Worm (Caenorhabditis elegans) whole organism, mixed stage, embryonic: ENCODE measurements around the gene F08H9.4.

Experiments
- M03D4.4 ChIP-seq: sonication (generic microtip); optimal IDR thresholded peaks from 2 replicates; lab custom pipeline; 2017; ENCODE audit warnings: mild to moderate bottlenecking, missing genetic modification characterization, missing compliant biosample characterization
- bed-3 ChIP-seq: fragments of 200-800 bp; sonication (Bioruptor generic); optimal IDR thresholded peaks from 3 replicates; lab custom pipeline; 2018; ENCODE audit warnings: mild to moderate bottlenecking, missing genetic modification characterization, moderate library complexity, missing compliant biosample characterization
- blmp-1 ChIP-seq: fragments of 150-350 bp; optimal IDR thresholded peaks from 2 replicates; lab custom pipeline; 2014; ENCODE audit warnings: missing biosample characterization, missing genetic modification characterization
- ceh-39 ChIP-seq: fragments of 150-350 bp; optimal IDR thresholded peaks from 2 replicates; lab custom pipeline; 2014; ENCODE audit warnings: missing biosample characterization, missing genetic modification characterization
- ceh-43 ChIP-seq: fragments of 200-800 bp; sonication (Bioruptor generic); optimal IDR thresholded peaks from 2 replicates; lab custom pipeline; 2018; ENCODE audit warnings: mild to moderate bottlenecking, missing genetic modification characterization, moderate library complexity, missing compliant biosample characterization
- ceh-83 ChIP-seq: fragments of 200-800 bp; sonication (Bioruptor generic); optimal IDR thresholded peaks from 2 replicates; lab custom pipeline; 2018; ENCODE audit warnings: mild to moderate bottlenecking, missing genetic modification characterization, missing compliant biosample characterization
- ces-1 ChIP-seq: fragments of 150-350 bp; optimal IDR thresholded peaks from 2 replicates; lab custom pipeline; 2014; ENCODE audit warnings: missing biosample characterization, missing genetic modification reagents, missing genetic modification characterization
- cnd-1 ChIP-seq: fragments of 200-800 bp; sonication (Bioruptor generic); optimal IDR thresholded peaks from 2 replicates; lab custom pipeline; 2018; ENCODE audit warnings: mild to moderate bottlenecking, missing genetic modification characterization, missing compliant biosample characterization
- drap-1 ChIP-seq: fragments of 200-800 bp; sonication (Bioruptor generic); optimal IDR thresholded peaks from 3 replicates; lab custom pipeline; 2018; ENCODE audit warnings: mild to moderate bottlenecking, missing genetic modification characterization, missing compliant biosample characterization
- elt-1 ChIP-seq: sonication (generic microtip); optimal IDR thresholded peaks from 2 replicates; lab custom pipeline; 2017; ENCODE audit warnings: missing genetic modification characterization, mild to moderate bottlenecking, missing compliant biosample characterization, antibody characterized with exemption, moderate library complexity, borderline replicate concordance; ENCODE audit not compliant: insufficient read depth
- elt-3 ChIP-seq: fragments of 150-350 bp; optimal IDR thresholded peaks from 2 replicates; lab custom pipeline; 2014; ENCODE audit warnings: missing biosample characterization, missing genetic modification characterization
- flh-1 ChIP-seq: fragments of 200-800 bp; sonication (Bioruptor generic); optimal IDR thresholded peaks from 2 replicates; lab custom pipeline; 2018; ENCODE audit warnings: mild to moderate bottlenecking, missing genetic modification characterization, moderate library complexity, missing compliant biosample characterization
- ham-2 ChIP-seq: fragments of 200-800 bp; sonication (Bioruptor generic); optimal IDR thresholded peaks from 2 replicates; lab custom pipeline; 2018; ENCODE audit warnings: mild to moderate bottlenecking, missing genetic modification characterization, missing compliant biosample characterization
- hlh-1 ChIP-seq: fragments of 150-350 bp; optimal IDR thresholded peaks from 2 replicates; lab custom pipeline; 2014; ENCODE audit warnings: missing biosample characterization, missing genetic modification reagents, missing genetic modification characterization
- lin-13 ChIP-seq: fragments of 150-350 bp; optimal IDR thresholded peaks from 2 replicates; lab custom pipeline; 2014; ENCODE audit warnings: missing biosample characterization, missing genetic modification characterization
- lin-32 ChIP-seq: fragments of 200-800 bp; sonication (Bioruptor generic); optimal IDR thresholded peaks from 2 replicates; lab custom pipeline; 2018; ENCODE audit warnings: mild to moderate bottlenecking, missing genetic modification characterization, missing compliant biosample characterization
- lsy-2 ChIP-seq: fragments of 150-350 bp; optimal IDR thresholded peaks from 2 replicates; lab custom pipeline; 2014; ENCODE audit warnings: missing biosample characterization, missing genetic modification characterization
- mab-5 ChIP-seq: fragments of 150-350 bp; optimal IDR thresholded peaks from 2 replicates; lab custom pipeline; 2014; ENCODE audit warnings: missing biosample characterization, missing genetic modification characterization
- mep-1 ChIP-seq: fragments of 150-350 bp; optimal IDR thresholded peaks from 2 replicates; lab custom pipeline; 2017; ENCODE audit warnings: missing biosample characterization, missing genetic modification reagents, missing genetic modification characterization, inconsistent platforms
- mls-2 ChIP-seq: sonication (generic microtip); optimal IDR thresholded peaks from 2 replicates; lab custom pipeline; 2016; ENCODE audit warnings: mild to moderate bottlenecking, missing genetic modification characterization, moderate library complexity, missing compliant biosample characterization
- nhr-12 ChIP-seq: fragments of 150-350 bp; optimal IDR thresholded peaks from 2 replicates; lab custom pipeline; 2014; ENCODE audit warnings: missing biosample characterization, missing genetic modification characterization
- nhr-2 ChIP-seq: fragments of 150-350 bp; optimal IDR thresholded peaks from 2 replicates; lab custom pipeline; 2014; ENCODE audit warnings: missing biosample characterization, missing genetic modification characterization
- nhr-237 ChIP-seq: fragments of 150-350 bp; optimal IDR thresholded peaks from 2 replicates; lab custom pipeline; 2014; ENCODE audit warnings: missing biosample characterization, missing genetic modification characterization
- nhr-28 ChIP-seq: fragments of 150-350 bp; optimal IDR thresholded peaks from 2 replicates; lab custom pipeline; 2014; ENCODE audit warnings: missing biosample characterization, missing genetic modification characterization
- nhr-76 ChIP-seq: sonication (generic microtip); optimal IDR thresholded peaks from 2 replicates; lab custom pipeline; 2017; ENCODE audit warnings: missing biosample characterization, missing genetic modification characterization
- pha-4 ChIP-seq: fragments of 150-350 bp; optimal IDR thresholded peaks from 2 replicates; lab custom pipeline; 2018; ENCODE audit warnings: missing biosample characterization, missing genetic modification reagents, missing genetic modification characterization
- sem-2 ChIP-seq: fragments of 200-800 bp; sonication (Bioruptor generic); optimal IDR thresholded peaks from 2 replicates; lab custom pipeline; 2018; ENCODE audit warnings: mild to moderate bottlenecking, missing genetic modification characterization, missing compliant biosample characterization
- snpc-4 ChIP-seq: fragments of 150-350 bp; optimal IDR thresholded peaks from 2 replicates; lab custom pipeline; 2014; ENCODE audit warnings: missing biosample characterization, missing genetic modification characterization
- sptf-1 ChIP-seq: sonication (generic microtip); optimal IDR thresholded peaks from 2 replicates; lab custom pipeline; 2017; ENCODE audit warnings: mild to moderate bottlenecking, missing genetic modification characterization, moderate library complexity, missing compliant biosample characterization
- tbx-8 ChIP-seq: fragments of 200-800 bp; sonication (Bioruptor generic); optimal IDR thresholded peaks from 2 replicates; lab custom pipeline; 2018; ENCODE audit warnings: mild to moderate bottlenecking, missing genetic modification characterization, moderate library complexity, missing compliant biosample characterization
- unc-120 ChIP-seq: sonication (generic microtip); optimal IDR thresholded peaks from 2 replicates; lab custom pipeline; 2017; ENCODE audit warnings: missing genetic modification characterization, missing compliant biosample characterization; ENCODE audit not compliant: poor library complexity, severe bottlenecking
- unc-39 ChIP-seq: fragments of 150-350 bp; optimal IDR thresholded peaks from 2 replicates; lab custom pipeline; 2014; ENCODE audit warnings: missing biosample characterization, missing genetic modification characterization
- unc-62 ChIP-seq: fragments of 150-350 bp; optimal IDR thresholded peaks from 2 replicates; lab custom pipeline; 2014; ENCODE audit warnings: missing biosample characterization, missing genetic modification reagents, missing genetic modification characterization
- zip-8 ChIP-seq: fragments of 150-350 bp; optimal IDR thresholded peaks from 2 replicates; lab custom pipeline; 2014; ENCODE audit warnings: missing biosample characterization, missing genetic modification characterization
- ztf-11 ChIP-seq: fragments of 150-350 bp; optimal IDR thresholded peaks from 2 replicates; lab custom pipeline; 2014; ENCODE audit warnings: missing biosample characterization, missing genetic modification characterization

F08H9.4 gene

DNA sequence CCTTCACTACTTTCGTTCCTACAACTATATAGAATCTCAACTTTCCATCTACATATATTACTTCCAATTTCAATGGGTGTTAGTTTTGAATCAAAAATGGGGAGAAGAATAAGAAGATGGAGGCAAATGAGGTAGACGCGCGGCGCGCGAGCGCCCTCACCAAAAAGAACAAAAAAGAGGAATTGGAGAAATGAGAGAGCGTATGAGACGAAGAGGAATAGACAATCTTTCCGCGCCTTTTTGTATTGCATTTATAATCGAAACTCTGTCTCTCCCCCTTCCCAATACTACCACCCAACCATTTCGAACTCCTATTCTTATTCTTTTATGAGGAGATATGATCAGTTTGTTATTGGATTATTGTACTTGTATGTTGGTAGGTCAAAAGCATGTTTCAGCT is 36.3 kb upstream of the F08H9.4 start:
- TF ChIP-seq zip-8 (tag; lab: Kevin White, UChicago) (no peak), ces-1 (GFP tag; lab: Kevin White, UChicago) (peak; percentile 15)

DNA sequence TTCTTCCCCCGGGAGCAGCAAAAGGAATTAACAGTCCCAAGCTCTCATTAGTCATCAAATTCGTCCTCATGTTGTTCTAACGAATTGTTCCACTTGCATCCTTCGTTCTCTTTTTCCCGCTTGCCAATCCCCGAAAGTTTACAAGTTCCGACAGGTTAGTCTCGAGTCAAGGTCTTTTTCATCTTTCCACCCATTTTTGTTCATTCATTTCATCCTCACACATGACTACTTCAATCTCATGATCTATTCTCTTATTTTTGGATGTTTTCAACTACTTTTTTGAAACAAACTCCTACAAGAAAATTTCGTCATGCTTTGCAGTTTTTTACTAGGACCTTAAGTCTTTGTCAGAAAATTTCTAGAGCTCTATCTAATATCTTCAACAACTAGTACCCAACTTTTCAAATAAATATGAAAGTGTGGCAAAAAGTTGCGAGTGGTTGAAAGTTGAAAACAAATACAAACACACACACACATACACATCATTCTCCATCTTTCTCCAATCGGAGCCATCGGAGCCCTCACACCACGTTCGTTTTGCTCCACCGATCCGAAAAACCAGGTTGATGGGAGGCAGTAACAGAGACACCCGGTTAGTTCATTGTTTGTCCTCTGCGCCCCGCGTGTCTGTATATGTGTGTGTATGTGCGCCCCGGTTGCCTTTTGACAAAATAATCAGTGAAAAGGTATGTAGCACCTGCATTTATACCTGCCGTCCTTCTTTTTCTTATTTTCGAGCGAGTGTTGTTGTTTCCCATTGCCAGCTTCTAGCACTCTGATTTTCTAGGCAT is 35.0 kb upstream of the F08H9.4 start:
- no peak for TF ChIP-seq mls-2 (tag; lab: Kevin White, UChicago)
- no peak for TF ChIP-seq sptf-1 (tag; lab: Kevin White, UChicago)
- peak; percentile 23 for TF ChIP-seq drap-1 (GFP tag; lab: Kevin White, UChicago)
- TF ChIP-seq nhr-76 (tag; lab: Kevin White, UChicago): no peak

DNA sequence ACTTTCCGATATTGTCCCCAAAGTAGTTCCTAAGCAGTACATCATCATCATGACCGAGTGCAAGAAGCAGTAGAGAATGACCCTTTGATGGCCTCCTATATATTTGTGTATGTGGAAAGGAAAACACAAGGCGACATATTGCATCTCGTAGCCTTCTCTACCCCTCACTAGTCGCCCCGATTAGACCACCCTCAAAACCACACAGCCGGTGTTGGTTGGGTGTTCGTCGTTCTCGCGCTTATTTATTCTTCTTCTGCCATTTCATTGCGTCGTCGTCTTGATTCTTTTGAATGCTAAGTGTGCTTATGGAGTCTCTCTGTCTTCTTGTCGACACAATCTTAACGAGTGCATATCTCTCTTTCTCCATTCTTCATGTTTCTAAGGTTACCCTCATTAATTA is 34.0 kb upstream of the F08H9.4 start:
- TF ChIP-seq nhr-28 (tag; lab: Kevin White, UChicago): no peak
- no peak for TF ChIP-seq ceh-43 (GFP tag; lab: Kevin White, UChicago)
- peak; percentile 22 for TF ChIP-seq cnd-1
- no peak for TF ChIP-seq ztf-11 (tag; lab: Kevin White, UChicago)
- TF ChIP-seq elt-3 (tag; lab: Kevin White, UChicago): no peak
- no peak for TF ChIP-seq mab-5 (tag; lab: Kevin White, UChicago)
- peak; percentile 84 for TF ChIP-seq nhr-2 (tag; lab: Kevin White, UChicago)
- TF ChIP-seq pha-4: no peak
- no peak for TF ChIP-seq flh-1 (GFP tag; lab: Kevin White, UChicago)
- TF ChIP-seq nhr-76 (tag; lab: Kevin White, UChicago): no peak
- no peak for TF ChIP-seq ceh-83 (GFP tag; lab: Kevin White, UChicago)
- no peak for TF ChIP-seq zip-8 (tag; lab: Kevin White, UChicago)
- no peak for TF ChIP-seq M03D4.4 (tag; lab: Kevin White, UChicago)
- no peak for TF ChIP-seq elt-1
- TF ChIP-seq unc-62 (GFP tag; lab: Kevin White, UChicago): no peak
- TF ChIP-seq tbx-8 (GFP tag; lab: Kevin White, UChicago): no peak
- TF ChIP-seq lsy-2: no peak
- TF ChIP-seq mep-1 (tag; lab: Kevin White, UChicago): peak; percentile 52
- TF ChIP-seq nhr-237: no peak
- TF ChIP-seq hlh-1 (tag; lab: Kevin White, UChicago): no peak
- TF ChIP-seq nhr-12 (tag; lab: Kevin White, UChicago): no peak
- TF ChIP-seq ces-1 (GFP tag; lab: Kevin White, UChicago): peak; percentile 8
- no peak for TF ChIP-seq unc-120 (tag; lab: Kevin White, UChicago)
- peak; percentile 63 for TF ChIP-seq ham-2 (GFP tag; lab: Kevin White, UChicago)
- TF ChIP-seq sptf-1 (tag; lab: Kevin White, UChicago): peak; percentile 46
- no peak for TF ChIP-seq unc-39
- no peak for TF ChIP-seq sem-2 (GFP tag; lab: Kevin White, UChicago)
- TF ChIP-seq blmp-1 (tag; lab: Kevin White, UChicago): no peak
- TF ChIP-seq bed-3 (GFP tag; lab: Kevin White, UChicago): no peak
- peak; percentile 50 for TF ChIP-seq mls-2 (tag; lab: Kevin White, UChicago)
- TF ChIP-seq lin-13 (tag; lab: Kevin White, UChicago): peak; percentile 51
- TF ChIP-seq snpc-4 (tag; lab: Kevin White, UChicago): no peak
- no peak for TF ChIP-seq drap-1 (GFP tag; lab: Kevin White, UChicago)
- no peak for TF ChIP-seq ceh-39
- TF ChIP-seq lin-32 (GFP tag; lab: Kevin White, UChicago): no peak

DNA sequence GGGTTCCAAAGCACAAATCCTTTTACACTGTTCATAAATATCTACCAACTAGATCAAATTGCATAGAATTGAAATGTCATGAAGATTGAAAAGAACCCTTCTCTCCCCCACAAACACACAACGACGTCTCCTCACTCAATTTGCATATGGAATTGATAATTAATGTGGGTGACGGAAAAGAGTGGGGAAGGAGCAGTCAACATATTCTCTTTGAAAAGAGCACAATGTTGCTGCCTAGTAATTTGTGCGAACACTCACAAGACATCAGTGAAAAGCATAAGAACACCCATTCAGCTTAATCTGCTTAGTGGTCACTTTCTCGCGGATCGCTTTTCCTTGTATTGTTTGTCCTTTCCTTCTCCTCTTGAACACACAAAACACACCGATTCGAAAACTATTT is 32.2 kb upstream of the F08H9.4 start:
- TF ChIP-seq mls-2 (tag; lab: Kevin White, UChicago) (no peak), drap-1 (GFP tag; lab: Kevin White, UChicago) (peak; percentile 51), unc-62 (GFP tag; lab: Kevin White, UChicago) (peak; percentile 27), ces-1 (GFP tag; lab: Kevin White, UChicago) (peak; percentile 86), mep-1 (tag; lab: Kevin White, UChicago) (no peak)
